Worm (Caenorhabditis elegans) whole organism, early embryonic: ENCODE results near the gene smut-1.

ENCODE experiments used
- B0310.2 ChIP-seq: sonication (generic microtip); optimal IDR thresholded peaks from 2 replicates; lab custom pipeline; 2016; ENCODE audit warnings: mild to moderate bottlenecking, missing genetic modification characterization, missing compliant biosample characterization
- F13C5.2 ChIP-seq: sonication (generic microtip); optimal IDR thresholded peaks from 2 replicates; lab custom pipeline; 2017; ENCODE audit warnings: mild to moderate bottlenecking, missing genetic modification characterization, inconsistent platforms, missing compliant biosample characterization
- aly-1 ChIP-seq: sonication (generic microtip); optimal IDR thresholded peaks from 2 replicates; lab custom pipeline; 2016; ENCODE audit warnings: missing genetic modification characterization, missing compliant biosample characterization
- ama-1 ChIP-seq: fragments of 150-350 bp; optimal IDR thresholded peaks from 2 replicates; lab custom pipeline; 2014
- ceh-13 ChIP-seq: fragments of 200-800 bp; sonication (Bioruptor generic); optimal IDR thresholded peaks from 2 replicates; lab custom pipeline; 2018; ENCODE audit warnings: mild to moderate bottlenecking, missing genetic modification characterization, missing compliant biosample characterization
- ceh-36 ChIP-seq: sonication (generic microtip); optimal IDR thresholded peaks from 2 replicates; lab custom pipeline; 2016; ENCODE audit warnings: missing genetic modification characterization, inconsistent platforms, missing compliant biosample characterization
- ets-7 ChIP-seq: sonication (generic microtip); optimal IDR thresholded peaks from 2 replicates; lab custom pipeline; 2016; ENCODE audit warnings: missing genotype, missing genetic modification characterization, missing compliant biosample characterization
- flt-1 ChIP-seq: fragments of 200-800 bp; sonication (Bioruptor generic); IDR thresholded peaks from 2 replicates; pipeline ENCODE4 v1.3.6; 2022; ENCODE audit warnings: missing genetic modification characterization, missing compliant biosample characterization
- hmbx-1 ChIP-seq: sonication (generic microtip); optimal IDR thresholded peaks from 2 replicates; lab custom pipeline; 2016; ENCODE audit warnings: mild to moderate bottlenecking, missing genetic modification characterization, missing compliant biosample characterization
- hmg-4 ChIP-seq: fragments of 200-800 bp; sonication (Bioruptor generic); optimal IDR thresholded peaks from 2 replicates; lab custom pipeline; 2018; ENCODE audit warnings: mild to moderate bottlenecking, missing genetic modification characterization, missing compliant biosample characterization
- hnd-1 ChIP-seq: sonication (generic microtip); optimal IDR thresholded peaks from 2 replicates; lab custom pipeline; 2016; ENCODE audit warnings: missing genetic modification characterization, missing compliant biosample characterization
- pes-1 ChIP-seq: fragments of 200-800 bp; sonication (Bioruptor generic); IDR thresholded peaks from 2 replicates; pipeline ENCODE4 v1.3.6; 2022; ENCODE audit warnings: missing genetic modification reagents, missing genetic modification characterization, missing compliant biosample characterization
- scrt-1 ChIP-seq: fragments of 200-800 bp; sonication (Bioruptor generic); IDR thresholded peaks from 2 replicates; pipeline ENCODE4 v1.3.6; 2022; ENCODE audit warnings: missing genetic modification characterization, missing compliant biosample characterization
- sea-1 ChIP-seq: fragments of 200-800 bp; sonication (Bioruptor generic); conservative IDR thresholded peaks from 2 replicates; pipeline ENCODE4 v1.3.6; 2022; ENCODE audit warnings: missing genetic modification characterization, missing compliant biosample characterization
- tbx-11 ChIP-seq: fragments of 200-800 bp; sonication (Bioruptor generic); IDR thresholded peaks from 2 replicates; pipeline ENCODE4 v1.3.6; 2022; ENCODE audit warnings: missing genetic modification characterization, missing compliant biosample characterization
- tbx-37 ChIP-seq: fragments of 200-800 bp; sonication (Bioruptor generic); conservative IDR thresholded peaks from 2 replicates; pipeline ENCODE4 v1.3.6; 2022; ENCODE audit warnings: missing genetic modification reagents, missing genetic modification characterization, missing compliant biosample characterization
- tra-4 ChIP-seq: sonication (generic microtip); optimal IDR thresholded peaks from 2 replicates; lab custom pipeline; 2017; ENCODE audit warnings: missing genetic modification characterization, missing compliant biosample characterization

The smut-1 gene

ce11 chrV:6131100-6131499 is 34.2 kb downstream of the smut-1 start, which contains the start of gene exp-2:
TSS of gene exp-2 (plus strand) at chrV:6131400.
- TF ChIP-seq sea-1 (GFP tag; lab: Robert Waterston, UW), result no peak
- no peak for TF ChIP-seq aly-1 (tag; lab: Kevin White, UChicago)
- TF ChIP-seq flt-1 (GFP tag; lab: Robert Waterston, UW), result no peak
- no peak for TF ChIP-seq F13C5.2 (tag; lab: Kevin White, UChicago)
- TF ChIP-seq tra-4 (tag; lab: Kevin White, UChicago), result no peak
- no peak for TF ChIP-seq pes-1 (GFP tag; lab: Robert Waterston, UW)
- TF ChIP-seq ama-1 (lab: Kevin White, UChicago), result no peak
- no peak for TF ChIP-seq tbx-37 (GFP tag; lab: Robert Waterston, UW)
- TF ChIP-seq hmbx-1 (tag; lab: Kevin White, UChicago), result no peak
- no peak for TF ChIP-seq B0310.2 (tag; lab: Kevin White, UChicago)
- TF ChIP-seq ceh-36 (tag; lab: Kevin White, UChicago), result no peak
- TF ChIP-seq hmg-4 (GFP tag; lab: Kevin White, UChicago), result no peak
- no peak for TF ChIP-seq tbx-11
- no peak for TF ChIP-seq ets-7 (tag; lab: Kevin White, UChicago)
- no peak for TF ChIP-seq ceh-13 (GFP tag; lab: Kevin White, UChicago)

ce11 chrV:6135428-6135827 is 38.5 kb downstream of the smut-1 start:
- TF ChIP-seq tra-4 (tag; lab: Kevin White, UChicago), result no peak

ce11 chrV:6138167-6138566 is 41.3 kb downstream of the smut-1 start:
- TF ChIP-seq tra-4 (tag; lab: Kevin White, UChicago), result no peak
- no peak for TF ChIP-seq F13C5.2 (tag; lab: Kevin White, UChicago)
- no peak for TF ChIP-seq sea-1 (GFP tag; lab: Robert Waterston, UW)
- TF ChIP-seq pes-1 (GFP tag; lab: Robert Waterston, UW), result no peak
- TF ChIP-seq hnd-1, result no peak
- no peak for TF ChIP-seq ceh-36 (tag; lab: Kevin White, UChicago)
- no peak for TF ChIP-seq hmbx-1 (tag; lab: Kevin White, UChicago)
- no peak for TF ChIP-seq ama-1 (lab: Kevin White, UChicago)
- TF ChIP-seq B0310.2 (tag; lab: Kevin White, UChicago), result no peak
- TF ChIP-seq hmg-4 (GFP tag; lab: Kevin White, UChicago), result no peak
- TF ChIP-seq flt-1 (GFP tag; lab: Robert Waterston, UW), result no peak
- no peak for TF ChIP-seq tbx-37 (GFP tag; lab: Robert Waterston, UW)
- TF ChIP-seq aly-1 (tag; lab: Kevin White, UChicago), result no peak
- no peak for TF ChIP-seq ets-7 (tag; lab: Kevin White, UChicago)
- no peak for TF ChIP-seq scrt-1 (GFP tag; lab: Robert Waterston, UW)
- no peak for TF ChIP-seq tbx-11
